Fruit fly (Drosophila melanogaster): Measurements from ENCODE around the gene Dh44.

Gene Dh44

DNA sequence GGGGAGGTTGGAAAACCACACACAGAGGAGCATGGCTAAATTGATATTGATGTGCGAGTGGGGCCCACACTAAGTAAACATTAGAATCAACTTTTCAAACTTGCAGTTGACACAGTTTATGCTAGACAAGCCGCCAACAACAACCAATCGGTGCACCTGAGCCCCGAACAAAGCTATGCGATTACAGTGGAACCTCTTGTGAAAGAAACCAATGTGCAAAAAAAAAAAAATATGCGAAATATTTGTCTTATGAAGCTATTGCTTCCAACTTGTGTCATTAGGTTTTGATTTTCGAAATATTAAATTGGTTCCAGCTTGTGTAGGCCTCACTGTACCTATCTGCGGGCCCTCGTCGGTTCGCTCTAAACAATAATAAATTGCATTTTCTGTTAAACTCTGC is 19.7 kb upstream of the Dh44 start:
- TF ChIP-seq pad (GFP tag; optimal IDR thresholded peaks at IDR 0.05) (peak; percentile 7), CG7101 (tag; optimal IDR thresholded peaks at IDR 0.05) (peak; percentile 36), CG1620 (GFP tag; optimal IDR thresholded peaks at IDR 0.05) (no peak), CG33017 (tag; optimal IDR thresholded peaks at IDR 0.05) (peak; percentile 4), bab1 (GFP tag; optimal IDR thresholded peaks at IDR 0.05) (peak; percentile 81), Mnt (GFP tag; optimal IDR thresholded peaks at IDR 0.05) (no peak), Clk (GFP tag; optimal IDR thresholded peaks at IDR 0.05) (no peak), cic (GFP tag; optimal IDR thresholded peaks at IDR 0.05) (no peak), CG5204 (GFP tag; optimal IDR thresholded peaks at IDR 0.05) (peak; percentile 36), CG12768 (GFP tag; optimal IDR thresholded peaks at IDR 0.05) (peak; percentile 43), CG7045 (GFP tag; optimal IDR thresholded peaks at IDR 0.05) (peak; percentile 58), CG14711 (tag; optimal IDR thresholded peaks at IDR 0.05) (peak; percentile 47), Hr96 (GFP tag; optimal IDR thresholded peaks at IDR 0.05) (no peak)

DNA sequence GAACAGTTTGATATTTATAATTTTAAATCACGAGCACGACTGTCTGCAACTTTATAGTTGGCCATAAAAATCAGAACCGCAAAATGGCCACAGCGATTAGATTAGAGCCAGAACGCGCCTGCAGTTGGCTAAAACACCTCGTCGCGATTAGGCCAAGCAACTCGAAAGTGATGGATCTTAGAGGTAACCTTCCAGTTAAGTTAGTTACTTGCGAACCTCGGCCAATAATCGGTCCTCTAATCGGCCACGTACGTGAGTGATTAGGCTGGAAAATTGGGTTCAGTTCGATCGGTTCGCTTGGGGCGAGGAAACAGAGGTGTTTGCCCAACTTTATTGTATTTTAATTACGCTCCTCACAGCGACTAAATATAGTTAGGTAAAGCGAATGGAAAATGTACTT is 17.7 kb upstream of the Dh44 start:
- TF ChIP-seq toe (GFP tag; optimal IDR thresholded peaks at IDR 0.05) (peak; percentile 20), CG7045 (GFP tag; optimal IDR thresholded peaks at IDR 0.05) (peak; percentile 29), CG12768 (GFP tag; optimal IDR thresholded peaks at IDR 0.05) (no peak), CG33017 (tag; optimal IDR thresholded peaks at IDR 0.05) (no peak)

DNA sequence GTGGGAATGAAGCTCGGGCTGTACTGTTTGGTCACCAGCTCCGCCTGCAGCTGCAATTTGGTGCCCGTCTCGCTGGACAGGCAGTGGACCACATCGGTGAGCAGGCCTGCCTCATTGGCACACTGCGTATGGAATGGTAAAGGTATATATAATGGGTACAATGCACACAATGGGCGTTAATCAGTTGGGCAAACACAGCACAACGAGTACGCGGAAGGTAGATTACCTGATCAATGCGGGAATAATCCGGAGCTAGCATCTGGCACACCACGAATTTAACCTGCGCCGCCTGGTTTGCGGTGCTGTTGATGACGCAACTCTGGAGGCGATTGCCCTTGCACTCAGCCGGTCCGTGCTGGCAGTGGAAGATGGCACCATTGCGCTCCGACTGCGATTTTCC is 12.5 kb upstream of the Dh44 start:
- TF ChIP-seq tj (GFP tag; optimal IDR thresholded peaks at IDR 0.05) (no peak), bab1 (GFP tag; optimal IDR thresholded peaks at IDR 0.05) (no peak), Crg-1 (GFP tag; optimal IDR thresholded peaks at IDR 0.05) (no peak), CG5204 (GFP tag; optimal IDR thresholded peaks at IDR 0.05) (no peak), CG1620 (GFP tag; optimal IDR thresholded peaks at IDR 0.05) (no peak), Hr96 (GFP tag; optimal IDR thresholded peaks at IDR 0.05) (no peak), CG11617 (GFP tag; optimal IDR thresholded peaks at IDR 0.05) (no peak), toe (GFP tag; optimal IDR thresholded peaks at IDR 0.05) (no peak), CG14711 (tag; optimal IDR thresholded peaks at IDR 0.05) (no peak), CG12768 (GFP tag; optimal IDR thresholded peaks at IDR 0.05) (no peak), Clk (GFP tag; optimal IDR thresholded peaks at IDR 0.05) (no peak)

DNA sequence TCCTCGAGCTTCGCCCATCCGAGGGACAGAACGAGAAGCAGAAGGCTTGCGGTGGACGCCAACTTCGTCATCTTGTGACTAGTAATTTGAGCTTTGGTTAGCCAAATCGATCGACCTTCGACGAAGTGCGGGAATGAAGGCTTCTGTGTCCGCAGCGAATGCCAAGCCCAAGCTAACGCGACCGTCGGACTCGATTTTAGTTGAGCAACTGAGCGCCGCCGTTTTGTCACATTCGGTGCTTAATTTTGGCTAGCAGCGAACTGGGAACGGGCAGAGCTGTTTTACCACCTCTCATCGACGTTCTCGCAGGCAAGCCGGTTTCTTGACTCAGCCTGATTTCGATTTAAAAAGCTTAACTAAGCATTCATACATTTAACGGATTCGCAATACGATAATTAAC is 11.7 kb upstream of the Dh44 start:
- TF ChIP-seq tj (GFP tag; optimal IDR thresholded peaks at IDR 0.05) = peak; percentile 63
- TF ChIP-seq toe (GFP tag; optimal IDR thresholded peaks at IDR 0.05) = no peak

DNA sequence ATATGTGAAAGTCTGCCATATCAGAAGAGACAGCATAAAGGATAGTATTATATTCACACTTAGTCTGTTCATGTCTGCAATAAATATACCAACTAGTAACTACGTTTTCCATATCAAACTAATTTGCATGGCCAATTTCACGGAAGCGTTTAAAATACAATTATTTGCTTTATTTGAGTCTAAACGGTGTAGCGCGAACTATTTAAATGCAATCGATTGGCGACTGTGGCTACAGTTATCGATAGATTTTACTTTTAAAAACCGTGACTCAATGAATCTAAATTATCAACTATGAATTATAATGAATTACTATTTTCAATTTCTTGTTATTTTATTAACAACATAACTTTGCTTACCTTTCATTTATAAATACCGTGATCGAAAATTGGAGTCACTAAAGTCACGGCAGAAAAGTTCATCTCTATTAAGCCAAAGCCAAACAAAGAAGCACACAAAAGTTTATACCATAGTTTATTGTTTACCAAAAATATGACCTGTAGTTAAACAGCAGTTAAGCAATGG is 11.0 kb upstream of the Dh44 start, which contains the start of the genes CG9427 and CG8319:
Gene CG9427 (minus strand): TSS at position 51 of the 522 bp plus-strand sequence.
Gene CG8319 (plus strand): TSS at position 442 of the 522 bp plus-strand sequence.
- TF ChIP-seq ovo (GFP tag; optimal IDR thresholded peaks at IDR 0.05) (no peak), CG5204 (GFP tag; optimal IDR thresholded peaks at IDR 0.05) (no peak), bab1 (GFP tag; optimal IDR thresholded peaks at IDR 0.05) (peak; percentile 85), Clk (GFP tag; optimal IDR thresholded peaks at IDR 0.05) (no peak), CG11617 (GFP tag; optimal IDR thresholded peaks at IDR 0.05) (peak; percentile 61), toe (GFP tag; optimal IDR thresholded peaks at IDR 0.05) (no peak), Hr96 (GFP tag; optimal IDR thresholded peaks at IDR 0.05) (no peak), cic (GFP tag; optimal IDR thresholded peaks at IDR 0.05) (peak; percentile 28), CG7101 (tag; optimal IDR thresholded peaks at IDR 0.05) (peak; percentile 69), pad (GFP tag; optimal IDR thresholded peaks at IDR 0.05) (peak; percentile 23), CG7045 (GFP tag; optimal IDR thresholded peaks at IDR 0.05) (peak; percentile 9), CG12768 (GFP tag; optimal IDR thresholded peaks at IDR 0.05) (no peak), CG14711 (tag; optimal IDR thresholded peaks at IDR 0.05) (peak; percentile 65), tj (GFP tag; optimal IDR thresholded peaks at IDR 0.05) (no peak), Mnt (GFP tag; optimal IDR thresholded peaks at IDR 0.05) (peak; percentile 78), CG1620 (GFP tag; optimal IDR thresholded peaks at IDR 0.05) (peak; percentile 39), CG33017 (tag; optimal IDR thresholded peaks at IDR 0.05) (peak; percentile 33), kay (GFP tag; ENCODE audit: borderline replicate concordance) (no peak), Crg-1 (GFP tag; optimal IDR thresholded peaks at IDR 0.05) (peak; percentile 56), cnc (optimal IDR thresholded peaks at IDR 0.05) (no peak)

DNA sequence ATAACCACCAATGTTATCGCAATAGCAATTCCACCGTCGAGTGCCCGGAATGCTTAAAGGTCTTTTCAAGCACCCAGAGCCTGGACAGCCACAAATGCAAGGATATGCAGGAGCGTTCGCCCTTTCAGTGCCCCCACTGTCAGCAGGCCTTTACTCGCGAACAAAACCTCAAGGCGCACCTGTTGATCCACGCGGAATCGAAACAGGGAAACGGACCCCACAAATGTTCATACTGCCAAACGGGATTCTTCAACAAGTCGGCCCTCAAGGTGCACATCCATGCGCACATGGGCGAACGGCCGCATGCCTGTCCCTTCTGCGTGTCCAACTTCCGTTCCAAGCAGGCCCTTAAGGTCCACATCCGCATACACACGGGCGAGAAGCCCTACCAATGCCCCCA is 9.9 kb upstream of the Dh44 start:
- TF ChIP-seq kay (GFP tag; ENCODE audit: borderline replicate concordance) (no peak), toe (GFP tag; optimal IDR thresholded peaks at IDR 0.05) (no peak), cnc (optimal IDR thresholded peaks at IDR 0.05) (no peak), Crg-1 (GFP tag; optimal IDR thresholded peaks at IDR 0.05) (no peak), CG12768 (GFP tag; optimal IDR thresholded peaks at IDR 0.05) (no peak), CG33017 (tag; optimal IDR thresholded peaks at IDR 0.05) (no peak), bab1 (GFP tag; optimal IDR thresholded peaks at IDR 0.05) (no peak), Mnt (GFP tag; optimal IDR thresholded peaks at IDR 0.05) (no peak), Clk (GFP tag; optimal IDR thresholded peaks at IDR 0.05) (no peak), CG14711 (tag; optimal IDR thresholded peaks at IDR 0.05) (no peak), CG7045 (GFP tag; optimal IDR thresholded peaks at IDR 0.05) (no peak), CG1620 (GFP tag; optimal IDR thresholded peaks at IDR 0.05) (no peak), cic (GFP tag; optimal IDR thresholded peaks at IDR 0.05) (no peak), CG7101 (tag; optimal IDR thresholded peaks at IDR 0.05) (no peak), ovo (GFP tag; optimal IDR thresholded peaks at IDR 0.05) (no peak), tj (GFP tag; optimal IDR thresholded peaks at IDR 0.05) (no peak), pad (GFP tag; optimal IDR thresholded peaks at IDR 0.05) (no peak)

DNA sequence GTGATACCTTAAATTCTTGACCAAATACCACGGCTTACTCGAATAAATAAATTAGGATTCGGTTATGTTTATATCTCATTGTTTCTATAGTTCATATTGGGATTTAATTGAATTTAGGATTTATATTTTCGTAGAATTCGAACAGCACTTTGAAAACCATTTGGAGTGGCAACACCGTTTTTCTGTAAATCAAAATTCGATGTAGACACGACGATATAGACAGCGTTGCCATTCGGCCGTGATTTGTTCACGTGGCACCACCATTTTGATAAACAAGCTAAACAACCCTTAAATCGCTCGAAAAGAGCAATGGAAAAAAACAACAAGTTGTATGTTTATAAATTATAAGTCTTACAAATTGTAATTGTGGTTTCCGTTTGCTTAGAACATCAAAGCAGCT is 9.4 kb upstream of the Dh44 start:
- TF ChIP-seq CG5204 (GFP tag; optimal IDR thresholded peaks at IDR 0.05) (no peak), Mnt (GFP tag; optimal IDR thresholded peaks at IDR 0.05) (peak; percentile 88), CG12768 (GFP tag; optimal IDR thresholded peaks at IDR 0.05) (no peak), CG14711 (tag; optimal IDR thresholded peaks at IDR 0.05) (peak; percentile 88), bab1 (GFP tag; optimal IDR thresholded peaks at IDR 0.05) (peak; percentile 4), kay (GFP tag; ENCODE audit: borderline replicate concordance) (no peak)
